Worm (Caenorhabditis elegans) whole organism, late embryonic: ENCODE results near the gene C25D7.15.
A peak's percentile ranks its signal among the peaks of the same experiment; 100 is the strongest.

Experiments
- C38D4.7 ChIP-seq: fragments of 200-800 bp; sonication (Bioruptor generic); optimal IDR thresholded peaks from 2 replicates; lab custom pipeline; 2018; ENCODE audit warnings: mild to moderate bottlenecking, missing genetic modification characterization, moderate library complexity, missing compliant biosample characterization
- F13H6.1 ChIP-seq: sonication (generic microtip); optimal IDR thresholded peaks from 2 replicates; lab custom pipeline; 2016; ENCODE audit warnings: missing genetic modification characterization, missing compliant biosample characterization
- K02D7.2 ChIP-seq: sonication (generic microtip); optimal IDR thresholded peaks from 2 replicates; lab custom pipeline; 2017; ENCODE audit warnings: mild to moderate bottlenecking, missing genetic modification characterization, missing compliant biosample characterization
- K09A11.1 ChIP-seq: sonication (generic microtip); optimal IDR thresholded peaks from 2 replicates; lab custom pipeline; 2017; ENCODE audit warnings: antibody characterized with exemption, mild to moderate bottlenecking, missing genetic modification characterization, missing compliant biosample characterization; ENCODE audit not compliant: insufficient read depth
- T23F11.4 ChIP-seq: fragments of 200-800 bp; sonication (Bioruptor generic); optimal IDR thresholded peaks from 2 replicates; lab custom pipeline; 2018; ENCODE audit warnings: mild to moderate bottlenecking, missing genetic modification characterization, missing compliant biosample characterization
- Y22D7AL.16 ChIP-seq: sonication (generic microtip); optimal IDR thresholded peaks from 2 replicates; lab custom pipeline; 2016; ENCODE audit warnings: missing genetic modification characterization, missing compliant biosample characterization
- ama-1 ChIP-seq: fragments of 150-350 bp; optimal IDR thresholded peaks from 2 replicates; lab custom pipeline; 2014
- ceh-18 ChIP-seq: sonication (generic microtip); optimal IDR thresholded peaks from 2 replicates; lab custom pipeline; 2016; ENCODE audit warnings: missing genetic modification characterization, missing compliant biosample characterization
- ceh-19 ChIP-seq: fragments of 200-800 bp; sonication (Bioruptor generic); optimal IDR thresholded peaks from 2 replicates; lab custom pipeline; 2018; ENCODE audit warnings: mild to moderate bottlenecking, missing genetic modification characterization, missing compliant biosample characterization
- ceh-22 ChIP-seq: sonication (generic microtip); optimal IDR thresholded peaks from 2 replicates; lab custom pipeline; 2017; ENCODE audit warnings: missing biosample characterization, missing genetic modification characterization
- ceh-24 ChIP-seq: sonication (generic microtip); optimal IDR thresholded peaks from 2 replicates; lab custom pipeline; 2016; ENCODE audit warnings: mild to moderate bottlenecking, missing genetic modification characterization, missing compliant biosample characterization
- ceh-31 ChIP-seq: sonication (generic microtip); optimal IDR thresholded peaks from 2 replicates; lab custom pipeline; 2016; ENCODE audit warnings: missing genetic modification characterization, missing compliant biosample characterization
- ceh-34 ChIP-seq: sonication (generic microtip); optimal IDR thresholded peaks from 2 replicates; lab custom pipeline; 2016; ENCODE audit warnings: mild to moderate bottlenecking, missing genetic modification characterization, missing compliant biosample characterization
- ceh-48 ChIP-seq: sonication (generic microtip); optimal IDR thresholded peaks from 2 replicates; lab custom pipeline; 2016; ENCODE audit warnings: missing genetic modification characterization, inconsistent platforms, missing compliant biosample characterization
- ceh-9 ChIP-seq: sonication (generic microtip); optimal IDR thresholded peaks from 2 replicates; lab custom pipeline; 2016; ENCODE audit warnings: mild to moderate bottlenecking, missing genetic modification characterization, inconsistent platforms, missing compliant biosample characterization
- che-1 ChIP-seq: sonication (generic microtip); optimal IDR thresholded peaks from 2 replicates; lab custom pipeline; 2016; ENCODE audit warnings: mild to moderate bottlenecking, missing genetic modification characterization, missing compliant biosample characterization
- elt-2 ChIP-seq: sonication (generic microtip); optimal IDR thresholded peaks from 2 replicates; lab custom pipeline; 2016; ENCODE audit warnings: missing genetic modification reagents, missing genetic modification characterization, missing compliant biosample characterization
- ets-4 ChIP-seq: sonication (generic microtip); optimal IDR thresholded peaks from 2 replicates; lab custom pipeline; 2016; ENCODE audit warnings: missing genetic modification characterization, missing compliant biosample characterization
- eyg-1 ChIP-seq: sonication (generic microtip); optimal IDR thresholded peaks from 2 replicates; lab custom pipeline; 2016; ENCODE audit warnings: missing genotype, missing genetic modification characterization, missing compliant biosample characterization
- fax-1 ChIP-seq: sonication (generic microtip); optimal IDR thresholded peaks from 2 replicates; lab custom pipeline; 2016; ENCODE audit warnings: missing genotype, missing genetic modification characterization, missing compliant biosample characterization
- fkh-10 ChIP-seq: fragments of 150-350 bp; optimal IDR thresholded peaks from 2 replicates; lab custom pipeline; 2014; ENCODE audit warnings: missing biosample characterization, missing genetic modification reagents, missing genetic modification characterization
- fkh-6 ChIP-seq: sonication (generic microtip); optimal IDR thresholded peaks from 2 replicates; lab custom pipeline; 2016; ENCODE audit warnings: missing genetic modification characterization, missing compliant biosample characterization
- gmeb-2 ChIP-seq: sonication (generic microtip); optimal IDR thresholded peaks from 2 replicates; lab custom pipeline; 2016; ENCODE audit warnings: missing genetic modification characterization, inconsistent platforms, missing compliant biosample characterization
- hlh-15 ChIP-seq: sonication (generic microtip); optimal IDR thresholded peaks from 2 replicates; lab custom pipeline; 2016; ENCODE audit warnings: missing genetic modification characterization, missing compliant biosample characterization
- hlh-30 ChIP-seq: sonication (generic microtip); optimal IDR thresholded peaks from 2 replicates; lab custom pipeline; 2017; ENCODE audit warnings: antibody characterized with exemption, missing genetic modification characterization, missing compliant biosample characterization; ENCODE audit not compliant: insufficient read depth
- hlh-8 ChIP-seq: sonication (generic microtip); optimal IDR thresholded peaks from 2 replicates; lab custom pipeline; 2016; ENCODE audit warnings: missing genotype, missing genetic modification characterization, missing compliant biosample characterization
- lim-6 ChIP-seq: sonication (generic microtip); optimal IDR thresholded peaks from 2 replicates; lab custom pipeline; 2016; ENCODE audit warnings: missing genetic modification characterization, missing compliant biosample characterization
- lin-11 ChIP-seq: fragments of 200-800 bp; sonication (Bioruptor generic); optimal IDR thresholded peaks from 2 replicates; lab custom pipeline; 2018; ENCODE audit warnings: mild to moderate bottlenecking, missing genetic modification characterization, missing compliant biosample characterization
- madf-2 ChIP-seq: sonication (generic microtip); optimal IDR thresholded peaks from 2 replicates; lab custom pipeline; 2017; ENCODE audit warnings: missing genetic modification characterization, missing compliant biosample characterization
- mec-3 ChIP-seq: sonication (generic microtip); optimal IDR thresholded peaks from 2 replicates; lab custom pipeline; 2016; ENCODE audit warnings: borderline replicate concordance, missing genetic modification characterization, missing compliant biosample characterization
- nfya-1 ChIP-seq: sonication (generic microtip); optimal IDR thresholded peaks from 2 replicates; lab custom pipeline; 2017; ENCODE audit warnings: missing genetic modification characterization, mild to moderate bottlenecking, missing compliant biosample characterization, antibody characterized with exemption, moderate library complexity
- nhr-11 ChIP-seq: fragments of 150-350 bp; optimal IDR thresholded peaks from 2 replicates; lab custom pipeline; 2014; ENCODE audit warnings: missing biosample characterization, missing genetic modification characterization
- nhr-232 ChIP-seq: sonication (generic microtip); optimal IDR thresholded peaks from 2 replicates; lab custom pipeline; 2016; ENCODE audit warnings: missing genetic modification characterization, missing compliant biosample characterization
- odd-2 ChIP-seq: sonication (generic microtip); optimal IDR thresholded peaks from 2 replicates; lab custom pipeline; 2017; ENCODE audit warnings: antibody characterized with exemption, mild to moderate bottlenecking, missing genetic modification characterization, missing compliant biosample characterization
- pax-1 ChIP-seq: fragments of 150-350 bp; optimal IDR thresholded peaks from 2 replicates; lab custom pipeline; 2014; ENCODE audit warnings: missing biosample characterization, missing genetic modification characterization
- pha-2 ChIP-seq: sonication (generic microtip); optimal IDR thresholded peaks from 2 replicates; lab custom pipeline; 2017; ENCODE audit warnings: mild to moderate bottlenecking, missing genetic modification characterization, missing compliant biosample characterization
- pha-4 ChIP-seq: fragments of 150-350 bp; optimal IDR thresholded peaks from 2 replicates; lab custom pipeline; 2018; ENCODE audit warnings: missing biosample characterization, missing genetic modification reagents, missing genetic modification characterization
- pqm-1 ChIP-seq: sonication (generic microtip); optimal IDR thresholded peaks from 2 replicates; lab custom pipeline; 2016; ENCODE audit warnings: missing genetic modification characterization, missing compliant biosample characterization
- pros-1 ChIP-seq: fragments of 150-350 bp; optimal IDR thresholded peaks from 2 replicates; lab custom pipeline; 2014; ENCODE audit warnings: missing biosample characterization, missing genetic modification reagents, missing genetic modification characterization
- ref-2 ChIP-seq: sonication (generic microtip); optimal IDR thresholded peaks from 2 replicates; lab custom pipeline; 2016; ENCODE audit warnings: missing genetic modification characterization, missing compliant biosample characterization
- rnt-1 ChIP-seq: sonication (generic microtip); optimal IDR thresholded peaks from 2 replicates; lab custom pipeline; 2016; ENCODE audit warnings: missing genetic modification characterization, missing compliant biosample characterization
- sdc-2 ChIP-seq: sonication (generic microtip); optimal IDR thresholded peaks from 2 replicates; lab custom pipeline; 2016; ENCODE audit warnings: missing genotype, missing genetic modification characterization, missing compliant biosample characterization
- sox-2 ChIP-seq: fragments of 200-800 bp; sonication (Bioruptor generic); IDR thresholded peaks from 2 replicates; pipeline ENCODE4 v1.3.6; 2022; ENCODE audit warnings: missing genetic modification reagents, missing genetic modification characterization, missing compliant biosample characterization
- sox-4 ChIP-seq: sonication (generic microtip); optimal IDR thresholded peaks from 2 replicates; lab custom pipeline; 2017; ENCODE audit warnings: mild to moderate bottlenecking, missing genetic modification characterization, inconsistent platforms, missing compliant biosample characterization
- tbx-2 ChIP-seq: sonication (generic microtip); optimal IDR thresholded peaks from 2 replicates; lab custom pipeline; 2016; ENCODE audit warnings: missing genetic modification characterization, missing compliant biosample characterization
- ttx-3 ChIP-seq: sonication (generic microtip); optimal IDR thresholded peaks from 2 replicates; lab custom pipeline; 2016; ENCODE audit warnings: missing genetic modification reagents, missing genetic modification characterization, missing compliant biosample characterization
- unc-3 ChIP-seq, 2 experiments: fragments of 200-800 bp in 1 of 2; sonication (Bioruptor generic) in 1 of 2; sonication (generic microtip) in 1 of 2; conservative IDR thresholded peaks in 1 of 2; optimal IDR thresholded peaks in 1 of 2; 2 replicates each; pipeline versions ENCODE4 v1.3.6 to Lab custom; 2016 to 2022; ENCODE audit warnings: missing compliant biosample characterization in 2 of 2, missing genetic modification characterization in 2 of 2, missing genetic modification reagents in 1 of 2
- unc-42 ChIP-seq: sonication (generic microtip); optimal IDR thresholded peaks from 2 replicates; lab custom pipeline; 2016; ENCODE audit warnings: missing genotype, missing genetic modification characterization, missing compliant biosample characterization
- unc-55 ChIP-seq: sonication (generic microtip); optimal IDR thresholded peaks from 2 replicates; lab custom pipeline; 2017; ENCODE audit warnings: missing biosample characterization, missing genetic modification reagents, missing genetic modification characterization
- unc-86 ChIP-seq: sonication (generic microtip); optimal IDR thresholded peaks from 2 replicates; lab custom pipeline; 2016; ENCODE audit warnings: missing genetic modification characterization, missing compliant biosample characterization
- ztf-16 ChIP-seq: sonication (generic microtip); optimal IDR thresholded peaks from 2 replicates; lab custom pipeline; 2017; ENCODE audit warnings: missing genetic modification characterization, missing compliant biosample characterization

The C25D7.15 gene

DNA sequence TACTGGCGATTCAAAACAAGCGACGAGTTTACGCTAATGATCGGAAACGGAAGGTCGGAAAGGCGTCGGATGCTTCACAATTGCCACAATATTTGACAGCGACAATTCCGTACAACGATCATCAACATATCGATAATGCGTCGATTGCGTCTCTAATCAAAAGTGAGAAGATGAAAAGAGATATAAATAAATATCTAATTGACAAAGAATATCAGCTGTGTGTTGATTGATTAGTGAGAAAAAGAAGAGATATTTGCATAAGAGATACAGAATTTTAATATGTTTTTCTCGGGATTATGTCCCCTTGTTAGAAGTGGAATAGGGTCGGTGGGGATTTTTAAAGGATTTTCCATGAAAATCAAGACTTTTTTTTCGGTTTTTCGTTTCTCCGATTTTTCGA is 19.0 kb downstream of the C25D7.15 start:
- TF ChIP-seq nhr-11 (tag; lab: Kevin White, UChicago), result no peak
- TF ChIP-seq pros-1, result no peak
- no peak for TF ChIP-seq fax-1 (tag; lab: Kevin White, UChicago)
- no peak for TF ChIP-seq gmeb-2
- TF ChIP-seq sox-4 (tag; lab: Kevin White, UChicago), result no peak
- no peak for TF ChIP-seq Y22D7AL.16
- TF ChIP-seq hlh-15, result no peak
- no peak for TF ChIP-seq ceh-48 (tag; lab: Kevin White, UChicago)
- no peak for TF ChIP-seq che-1 (tag; lab: Kevin White, UChicago)
- no peak for TF ChIP-seq elt-2 (tag; lab: Kevin White, UChicago)
- no peak for TF ChIP-seq ztf-16 (tag; lab: Kevin White, UChicago)
- no peak for TF ChIP-seq unc-86 (tag; lab: Kevin White, UChicago)
- TF ChIP-seq lin-11 (tag; lab: Kevin White, UChicago), result no peak
- no peak for TF ChIP-seq K02D7.2 (tag; lab: Kevin White, UChicago)
- no peak for TF ChIP-seq pha-4 (tag; lab: Kevin White, UChicago)
- TF ChIP-seq ref-2 (tag; lab: Kevin White, UChicago), result no peak

- TF ChIP-seq eyg-1 (peak; percentile 4), pha-2 (tag; lab: Kevin White, UChicago) (no peak), gmeb-2 (peak; percentile 4), ttx-3 (tag; lab: Kevin White, UChicago) (no peak), lin-11 (tag; lab: Kevin White, UChicago) (no peak), lim-6 (tag; lab: Kevin White, UChicago) (no peak), T23F11.4 (no peak), hlh-8 (tag; lab: Kevin White, UChicago) (peak; percentile 7), pros-1 (no peak), K02D7.2 (tag; lab: Kevin White, UChicago) (no peak), sox-4 (tag; lab: Kevin White, UChicago) (no peak), ets-4 (tag; lab: Kevin White, UChicago) (peak; percentile 91), hlh-15 (no peak), unc-42 (tag; lab: Kevin White, UChicago) (peak; percentile 27), fax-1 (tag; lab: Kevin White, UChicago) (peak; percentile 48), unc-3 (GFP tag; conservative IDR thresholded peaks at IDR 0.05; lab: Robert Waterston, UW) (no peak), unc-3 (tag; optimal IDR thresholded peaks at IDR 0.05; lab: Kevin White, UChicago) (no peak), C38D4.7 (GFP tag; lab: Kevin White, UChicago) (no peak), madf-2 (tag; lab: Kevin White, UChicago) (no peak), fkh-10 (GFP tag; lab: Kevin White, UChicago) (no peak), sox-2 (no peak), nfya-1 (tag; lab: Kevin White, UChicago) (no peak), ceh-24 (no peak), nhr-232 (no peak), rnt-1 (tag; lab: Kevin White, UChicago) (peak; percentile 43), pax-1 (tag; lab: Kevin White, UChicago) (no peak), tbx-2 (tag; lab: Kevin White, UChicago) (peak; percentile 87), ceh-31 (tag; lab: Kevin White, UChicago) (peak; percentile 90), ceh-9 (tag; lab: Kevin White, UChicago) (no peak), K09A11.1 (tag; lab: Kevin White, UChicago) (no peak), odd-2 (tag; lab: Kevin White, UChicago) (no peak), ceh-34 (tag; lab: Kevin White, UChicago) (peak; percentile 9), ceh-19 (GFP tag; lab: Kevin White, UChicago) (no peak), sdc-2 (tag; lab: Kevin White, UChicago) (peak; percentile 27), ceh-22 (tag; lab: Kevin White, UChicago) (no peak), unc-55 (no peak), nhr-11 (tag; lab: Kevin White, UChicago) (no peak), ceh-18 (no peak), fkh-6 (tag; lab: Kevin White, UChicago) (peak; percentile 33), ama-1 (no peak), mec-3 (no peak), hlh-30 (tag; lab: Kevin White, UChicago) (no peak), F13H6.1 (tag; lab: Kevin White, UChicago) (peak; percentile 46), pqm-1 (tag; lab: Kevin White, UChicago) (no peak), ztf-16 (tag; lab: Kevin White, UChicago) (no peak)
Measured at ce11 chrV:15082291-15082690, 22.7 kb downstream of the C25D7.15 start, which contains the start of the genes C01G10.10 and C01G10.9. TSS of gene C01G10.10 (minus strand) at chrV:15082441. TSS of gene C01G10.9 (plus strand) at chrV:15082530.
